Fruit fly (Drosophila melanogaster): ENCODE measurements around the gene CG33645.
A peak's percentile ranks its signal among the peaks of the same experiment; 100 is the strongest.

CG33645 gene

dm6 chr2L:13513331-13514261 lies 19.0 kb upstream of the CG33645 start (continued):
- peak; percentile 44 for TF ChIP-seq CG17359 (tag; optimal IDR thresholded peaks at IDR 0.05)
- peak; percentile 74 for TF ChIP-seq bcd (GFP tag; optimal IDR thresholded peaks at IDR 0.05)
- peak; percentile 56 for TF ChIP-seq repo (GFP tag; optimal IDR thresholded peaks at IDR 0.05)
- peak; percentile 35 for TF ChIP-seq CG12155 (GFP tag; optimal IDR thresholded peaks at IDR 0.05)
- TF ChIP-seq Mad (GFP tag; optimal IDR thresholded peaks at IDR 0.05): peak; percentile 40
- peak; percentile 70 for TF ChIP-seq CG3281 (GFP tag; optimal IDR thresholded peaks at IDR 0.05)
- TF ChIP-seq CG12219 (GFP tag; optimal IDR thresholded peaks at IDR 0.05): peak; percentile 44
- peak; percentile 98 for TF ChIP-seq yki (optimal IDR thresholded peaks at IDR 0.05)
- TF ChIP-seq CG31224 (GFP tag; IDR thresholded peaks at IDR 0.05): peak; percentile 50
- peak; percentile 99 for TF ChIP-seq CG4707 (GFP tag; optimal IDR thresholded peaks at IDR 0.05)
- no peak for TF ChIP-seq CG8478 (optimal IDR thresholded peaks at IDR 0.05)
- TF ChIP-seq phol (tag; optimal IDR thresholded peaks at IDR 0.05): peak; percentile 51
- peak; percentile 42 for TF ChIP-seq B-H2 (GFP tag; optimal IDR thresholded peaks at IDR 0.05)
- no peak for TF ChIP-seq Nf-YB (GFP tag; optimal IDR thresholded peaks at IDR 0.05)
- no peak for TF ChIP-seq CkIIα-i1 (GFP tag; IDR thresholded peaks at IDR 0.05)
- 0 out of 2 replicates have a peak, but pooled peaks have one; percentile 30 for TF ChIP-seq Taf1 (GFP tag; IDR thresholded peaks at IDR 0.05)
- TF ChIP-seq vnd (GFP tag; IDR thresholded peaks at IDR 0.05; ENCODE audit: partially characterized antibody): 0 out of 3 replicates have a peak, but pooled peaks have one; percentile 28
- peak; percentile 80 for TF ChIP-seq CG14441 (GFP tag; IDR thresholded peaks at IDR 0.05)
- TF ChIP-seq stc (GFP tag; IDR thresholded peaks at IDR 0.05): peak; percentile 70
- TF ChIP-seq CG14667 (GFP tag; IDR thresholded peaks at IDR 0.05): peak; percentile 49
- TF ChIP-seq fd102C (GFP tag; optimal IDR thresholded peaks at IDR 0.05): peak; percentile 26
- peak; percentile 51 for TF ChIP-seq CG15479 (GFP tag; optimal IDR thresholded peaks at IDR 0.05)
- peak; percentile 44 for TF ChIP-seq CG5953 (GFP tag; IDR thresholded peaks at IDR 0.05)
- peak; percentile 3 for TF ChIP-seq schlank (tag; optimal IDR thresholded peaks at IDR 0.05)
- peak; percentile 70 for TF ChIP-seq Hr3 (GFP tag; optimal IDR thresholded peaks at IDR 0.05)
- no peak; the same call in 1 of the 2 replicates for TF ChIP-seq CG32772 (GFP tag; IDR thresholded peaks at IDR 0.05)
- peak; percentile 55 for TF ChIP-seq Rx (GFP tag; IDR thresholded peaks at IDR 0.05)
- peak; percentile 28 for TF ChIP-seq CG6683 (GFP tag; optimal IDR thresholded peaks at IDR 0.05)
- TF ChIP-seq dan (GFP tag; IDR thresholded peaks at IDR 0.05): no peak
- peak; percentile 60; the same call in 1 of the 2 replicates for TF ChIP-seq al (GFP tag; IDR thresholded peaks at IDR 0.05)
- peak; percentile 43 for TF ChIP-seq Nf-YC (tag; optimal IDR thresholded peaks at IDR 0.05)
- TF ChIP-seq Hsf (GFP tag; optimal IDR thresholded peaks at IDR 0.05): peak; percentile 69
- peak; percentile 61 for TF ChIP-seq CG16815 (GFP tag; optimal IDR thresholded peaks at IDR 0.05)
- TF ChIP-seq ERR (GFP tag; optimal IDR thresholded peaks at IDR 0.05): peak; percentile 63
- TF ChIP-seq shn (GFP tag; optimal IDR thresholded peaks at IDR 0.05): peak; percentile 70
- TF ChIP-seq fd64A (GFP tag; optimal IDR thresholded peaks at IDR 0.05): no peak
- no peak for TF ChIP-seq CrebB (tag; optimal IDR thresholded peaks at IDR 0.05)
- TF ChIP-seq Elba2 (GFP tag; optimal IDR thresholded peaks at IDR 0.05): no peak
- TF ChIP-seq CG16863 (GFP tag; optimal IDR thresholded peaks at IDR 0.05): peak; percentile 69
- 0 out of 2 replicates have a peak, but pooled peaks have one; percentile 20 for TF ChIP-seq CG10959 (GFP tag; IDR thresholded peaks at IDR 0.05)
- no peak for TF ChIP-seq CG10462 (GFP tag; optimal IDR thresholded peaks at IDR 0.05)
- TF ChIP-seq CG2889 (GFP tag; IDR thresholded peaks at IDR 0.05): peak; percentile 57; the same call in 2 of the 3 replicates
- TF ChIP-seq CG17568 (GFP tag; optimal IDR thresholded peaks at IDR 0.05): peak; percentile 35
- no peak for TF ChIP-seq dm (GFP tag; optimal IDR thresholded peaks at IDR 0.05)
- TF ChIP-seq jumu (GFP tag; optimal IDR thresholded peaks at IDR 0.05): peak; percentile 44
- TF ChIP-seq ranshi (GFP tag; IDR thresholded peaks at IDR 0.05): peak; percentile 56; the same call in 1 of the 2 replicates
- TF ChIP-seq hth (optimal IDR thresholded peaks at IDR 0.05): no peak
- peak; percentile 54 for TF ChIP-seq CG8388 (GFP tag; optimal IDR thresholded peaks at IDR 0.05)
- TF ChIP-seq CG11696 (GFP tag; IDR thresholded peaks at IDR 0.05): peak; percentile 51; the same call in 1 of the 2 replicates
- peak; percentile 47 for TF ChIP-seq D19B (GFP tag; optimal IDR thresholded peaks at IDR 0.05)
